Fruit fly (Drosophila melanogaster): ENCODE results near the gene dbr.

dbr gene

DNA sequence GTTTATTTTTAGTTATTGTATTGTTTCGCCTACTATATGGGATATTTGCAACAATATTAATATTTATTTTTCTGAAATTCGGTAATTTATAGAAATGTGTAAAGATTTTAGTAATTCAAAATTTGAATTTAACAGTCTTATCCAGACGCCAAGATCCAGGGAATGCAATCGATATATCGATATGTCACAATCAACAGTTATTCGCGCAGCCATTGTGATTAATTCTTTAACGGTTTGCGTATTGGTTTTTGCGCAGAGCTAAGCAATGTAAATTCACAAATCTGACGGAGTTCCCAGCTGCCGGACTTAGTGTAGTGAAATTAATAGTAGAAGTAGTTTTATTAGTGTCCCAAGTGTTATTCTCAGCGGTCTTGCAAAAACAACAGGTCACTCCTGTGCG is 48.1 kb downstream of the dbr start, which contains the start of gene ND-15:
Gene ND-15, plus strand, starts transcription at position 298 of the 400 bp plus-strand sequence.
- no peak for TF ChIP-seq fd96Ca (GFP tag; IDR thresholded peaks at IDR 0.05)
- no peak for TF ChIP-seq Ets98B (GFP tag; IDR thresholded peaks at IDR 0.05)
- TF ChIP-seq CG12605 (GFP tag; IDR thresholded peaks at IDR 0.05): no peak
- TF ChIP-seq Pif1B (GFP tag; optimal IDR thresholded peaks at IDR 0.05): no peak
- TF ChIP-seq CG14655 (GFP tag; optimal IDR thresholded peaks at IDR 0.05): no peak
- TF ChIP-seq CG17806 (tag; optimal IDR thresholded peaks at IDR 0.05): no peak
- TF ChIP-seq rn (GFP tag; IDR thresholded peaks at IDR 0.05): no peak
- no peak for TF ChIP-seq Snoo (tag; optimal IDR thresholded peaks at IDR 0.05)
- no peak for TF ChIP-seq Pif1A (GFP tag; optimal IDR thresholded peaks at IDR 0.05)
- TF ChIP-seq D1 (tag; optimal IDR thresholded peaks at IDR 0.05): no peak
- no peak for TF ChIP-seq CG34367 (tag; optimal IDR thresholded peaks at IDR 0.05)
- TF ChIP-seq CG15710 (tag; optimal IDR thresholded peaks at IDR 0.05): no peak
- no peak for TF ChIP-seq CG13204 (GFP tag; optimal IDR thresholded peaks at IDR 0.05)
- no peak for TF ChIP-seq CG8159 (tag; optimal IDR thresholded peaks at IDR 0.05)
- TF ChIP-seq CG8301 (tag; optimal IDR thresholded peaks at IDR 0.05): no peak
- TF ChIP-seq EcR (GFP tag; optimal IDR thresholded peaks at IDR 0.05): no peak
- TF ChIP-seq gl (tag; optimal IDR thresholded peaks at IDR 0.05): no peak

DNA sequence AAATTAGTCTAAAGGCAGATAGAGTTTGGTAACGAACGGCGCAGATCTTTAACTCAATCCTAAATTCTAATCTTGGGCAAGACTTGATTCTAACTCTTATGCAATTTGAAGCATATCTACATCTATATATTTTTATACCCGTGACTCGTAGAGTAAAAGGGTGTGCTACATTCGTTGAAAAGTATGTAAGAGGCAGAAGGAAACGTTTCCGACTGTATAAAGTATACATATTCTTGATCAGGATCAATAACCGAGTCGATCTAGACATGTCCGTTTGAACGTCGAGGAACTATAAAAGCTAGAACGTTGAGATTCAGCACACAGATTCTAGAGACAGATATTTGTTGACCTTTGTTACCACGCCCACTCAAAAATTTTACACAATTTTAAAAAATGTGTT is 50.1 kb downstream of the dbr start, which contains the start of gene CG13694:
Gene CG13694, minus strand, starts transcription at position 101 of the 400 bp plus-strand sequence.
- TF ChIP-seq Pif1A (GFP tag; optimal IDR thresholded peaks at IDR 0.05): no peak
- TF ChIP-seq Snoo (tag; optimal IDR thresholded peaks at IDR 0.05): no peak
- no peak for TF ChIP-seq Ets98B (GFP tag; IDR thresholded peaks at IDR 0.05)
- no peak for TF ChIP-seq CG15710 (tag; optimal IDR thresholded peaks at IDR 0.05)
- TF ChIP-seq CG17806 (tag; optimal IDR thresholded peaks at IDR 0.05): no peak
- no peak for TF ChIP-seq CG34367 (tag; optimal IDR thresholded peaks at IDR 0.05)
- no peak for TF ChIP-seq Pif1B (GFP tag; optimal IDR thresholded peaks at IDR 0.05)
- TF ChIP-seq CG4496 (GFP tag; IDR thresholded peaks at IDR 0.05): no peak
- TF ChIP-seq CG8301 (tag; optimal IDR thresholded peaks at IDR 0.05): no peak
- TF ChIP-seq CG13204 (GFP tag; optimal IDR thresholded peaks at IDR 0.05): no peak
- TF ChIP-seq fd96Ca (GFP tag; IDR thresholded peaks at IDR 0.05): no peak

DNA sequence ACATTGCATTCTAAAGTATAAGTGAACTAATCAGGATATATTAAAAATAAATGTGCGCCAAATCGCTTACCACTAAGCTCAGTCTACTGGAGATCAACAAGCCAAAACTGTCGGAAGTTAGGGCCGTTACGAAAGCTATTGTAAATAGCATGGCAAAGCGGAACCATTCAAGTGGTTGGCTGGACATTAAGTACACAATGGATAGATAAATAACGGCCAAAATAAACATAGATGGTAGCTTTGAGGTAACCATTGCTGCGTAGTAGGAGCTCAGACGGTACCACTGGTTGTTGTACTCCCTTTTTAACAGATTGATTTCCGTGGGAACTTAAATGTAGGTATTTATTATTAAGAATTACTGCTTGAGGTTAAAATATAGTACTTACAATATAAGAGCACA is 51.5 kb downstream of the dbr start:
- TF ChIP-seq CG34367 (tag; optimal IDR thresholded peaks at IDR 0.05) (no peak), CG8159 (tag; optimal IDR thresholded peaks at IDR 0.05) (no peak), CG14655 (GFP tag; optimal IDR thresholded peaks at IDR 0.05) (no peak)

Measured in whole organism, pupa.